Worm (Caenorhabditis elegans) whole organism, young adult: ENCODE results near the gene F40H3.2.

Source experiments
- B0261.1 ChIP-seq: sonication (generic microtip); optimal IDR thresholded peaks from 2 replicates; lab custom pipeline; 2016; ENCODE audit warnings: mild to moderate bottlenecking, missing genetic modification characterization, moderate library complexity, missing compliant biosample characterization
- F22D6.2 ChIP-seq: sonication (generic microtip); optimal IDR thresholded peaks from 2 replicates; lab custom pipeline; 2016; ENCODE audit warnings: mild to moderate bottlenecking, missing genetic modification characterization, missing compliant biosample characterization
- F37B4.10 ChIP-seq: fragments of 200-800 bp; sonication (Bioruptor generic); IDR thresholded peaks from 2 replicates; pipeline ENCODE4 v1.3.6; 2022; ENCODE audit warnings: missing genetic modification characterization, missing compliant biosample characterization
- F39B2.1 ChIP-seq: fragments of 200-800 bp; sonication (Bioruptor generic); IDR thresholded peaks from 2 replicates; pipeline ENCODE4 v1.3.6; 2022; ENCODE audit warnings: missing genetic modification reagents, missing genetic modification characterization, missing compliant biosample characterization
- F55B11.4 ChIP-seq: sonication (generic microtip); optimal IDR thresholded peaks from 2 replicates; lab custom pipeline; 2016; ENCODE audit warnings: missing compliant biosample characterization, missing genetic modification characterization, borderline replicate concordance; ENCODE audit not compliant: insufficient read depth
- F57A8.1 ChIP-seq: fragments of 200-800 bp; sonication (Bioruptor generic); optimal IDR thresholded peaks from 2 replicates; lab custom pipeline; 2018; ENCODE audit warnings: mild to moderate bottlenecking, missing genetic modification characterization, moderate library complexity, missing compliant biosample characterization
- F57C9.4 ChIP-seq: sonication (generic microtip); optimal IDR thresholded peaks from 2 replicates; lab custom pipeline; 2017; ENCODE audit warnings: mild to moderate bottlenecking, missing genetic modification characterization, missing compliant biosample characterization
- K11D2.4 ChIP-seq: fragments of 200-800 bp; sonication (Bioruptor generic); IDR thresholded peaks from 2 replicates; pipeline ENCODE4 v1.3.6; 2022; ENCODE audit warnings: missing genetic modification reagents, missing genetic modification characterization, missing compliant biosample characterization
- Y79H2A.3 ChIP-seq: fragments of 200-800 bp; sonication (Bioruptor generic); conservative IDR thresholded peaks from 2 replicates; pipeline ENCODE4 v1.3.6; 2022; ENCODE audit warnings: missing genetic modification reagents, missing genetic modification characterization, missing compliant biosample characterization
- ZK185.1 ChIP-seq: sonication (generic microtip); optimal IDR thresholded peaks from 2 replicates; lab custom pipeline; 2016; ENCODE audit warnings: mild to moderate bottlenecking, missing genetic modification characterization, missing compliant biosample characterization; ENCODE audit not compliant: poor library complexity, severe bottlenecking
- ama-1 ChIP-seq, 3 experiments: fragments of 150-350 bp in 1 of 3; sonication (generic microtip) in 2 of 3; optimal IDR thresholded peaks; 2 replicates each; lab custom pipeline; 2014 to 2018; ENCODE audit warnings: missing biosample characterization in 2 of 3, missing genetic modification characterization in 2 of 3, missing genetic modification reagents in 2 of 3
- aptf-2 ChIP-seq: fragments of 200-800 bp; sonication (Bioruptor generic); conservative IDR thresholded peaks from 2 replicates; pipeline ENCODE4 v1.3.6; 2022; ENCODE audit warnings: missing genetic modification reagents, missing genetic modification characterization, missing compliant biosample characterization
- aptf-3 ChIP-seq: fragments of 200-800 bp; sonication (Bioruptor generic); IDR thresholded peaks from 2 replicates; pipeline ENCODE4 v1.3.6; 2022; ENCODE audit warnings: missing genetic modification characterization, missing compliant biosample characterization
- athp-1 ChIP-seq: sonication (generic microtip); optimal IDR thresholded peaks from 2 replicates; lab custom pipeline; 2017; ENCODE audit warnings: mild to moderate bottlenecking, missing genetic modification characterization, missing compliant biosample characterization
- bed-2 ChIP-seq: fragments of 200-800 bp; sonication (Bioruptor generic); IDR thresholded peaks from 2 replicates; pipeline ENCODE4 v1.3.6; 2022; ENCODE audit warnings: missing genetic modification reagents, missing genetic modification characterization, missing compliant biosample characterization
- ceh-27 ChIP-seq: fragments of 200-800 bp; sonication (Bioruptor generic); optimal IDR thresholded peaks from 2 replicates; lab custom pipeline; 2018; ENCODE audit warnings: mild to moderate bottlenecking, missing genetic modification characterization, moderate library complexity, missing compliant biosample characterization
- ceh-91 ChIP-seq: fragments of 200-800 bp; sonication (Bioruptor generic); IDR thresholded peaks from 2 replicates; pipeline ENCODE4 v1.3.6; 2022; ENCODE audit warnings: missing genetic modification reagents, missing genetic modification characterization, missing compliant biosample characterization
- die-1 ChIP-seq: sonication (generic microtip); optimal IDR thresholded peaks from 2 replicates; lab custom pipeline; 2016; ENCODE audit warnings: missing genotype, mild to moderate bottlenecking, missing genetic modification characterization, missing compliant biosample characterization
- efl-1 ChIP-seq: fragments of 150-350 bp; optimal IDR thresholded peaks from 2 replicates; lab custom pipeline; 2014; ENCODE audit warnings: missing biosample characterization, missing genetic modification reagents, missing genetic modification characterization
- egl-44 ChIP-seq: fragments of 200-800 bp; sonication (Bioruptor generic); IDR thresholded peaks from 2 replicates; pipeline ENCODE4 v1.3.6; 2022; ENCODE audit warnings: missing genetic modification reagents, missing genetic modification characterization, missing compliant biosample characterization
- hmg-20 ChIP-seq: fragments of 200-800 bp; sonication (Bioruptor generic); IDR thresholded peaks from 2 replicates; pipeline ENCODE4 v1.3.6; 2022; ENCODE audit warnings: missing genetic modification reagents, missing genetic modification characterization, missing compliant biosample characterization
- lag-1 ChIP-seq: fragments of 200-800 bp; sonication (Bioruptor generic); IDR thresholded peaks from 2 replicates; pipeline ENCODE4 v1.3.6; 2022; ENCODE audit warnings: missing genetic modification reagents, missing genetic modification characterization, missing compliant biosample characterization
- let-526 ChIP-seq: fragments of 200-800 bp; sonication (Bioruptor generic); IDR thresholded peaks from 2 replicates; pipeline ENCODE4 v1.3.6; 2022; ENCODE audit warnings: missing genetic modification reagents, missing genetic modification characterization, missing compliant biosample characterization
- lin-40 ChIP-seq: sonication (generic microtip); optimal IDR thresholded peaks from 2 replicates; lab custom pipeline; 2016; ENCODE audit warnings: missing genetic modification characterization, mild to moderate bottlenecking, missing compliant biosample characterization, missing genotype, missing genetic modification reagents
- madf-6 ChIP-seq: fragments of 200-800 bp; sonication (Bioruptor generic); IDR thresholded peaks from 2 replicates; pipeline ENCODE4 v1.3.6; 2022; ENCODE audit warnings: missing genetic modification reagents, missing genetic modification characterization, missing compliant biosample characterization
- mxl-1 ChIP-seq: sonication (generic microtip); optimal IDR thresholded peaks from 2 replicates; lab custom pipeline; 2016; ENCODE audit warnings: missing genetic modification characterization, missing compliant biosample characterization
- pbrm-1 ChIP-seq: fragments of 200-800 bp; sonication (Bioruptor generic); IDR thresholded peaks from 2 replicates; pipeline ENCODE4 v1.3.6; 2022; ENCODE audit warnings: missing genetic modification reagents, missing genetic modification characterization, missing compliant biosample characterization
- pha-4 ChIP-seq: fragments of 150-350 bp; sonication (generic microtip); optimal IDR thresholded peaks from 2 replicates; lab custom pipeline; 2014; ENCODE audit warnings: missing biosample characterization, missing genetic modification reagents, missing genetic modification characterization
- repo-1 ChIP-seq: sonication (generic microtip); optimal IDR thresholded peaks from 2 replicates; lab custom pipeline; 2017; ENCODE audit warnings: mild to moderate bottlenecking, missing genetic modification characterization, missing compliant biosample characterization
- rpc-1 ChIP-seq, 2 experiments: fragments of 150-350 bp in 1 of 2; sonication (generic microtip) in 1 of 2; optimal IDR thresholded peaks; 2 replicates each; lab custom pipeline; 2014 to 2018; ENCODE audit warnings: missing biosample characterization in 1 of 2, missing genetic modification characterization in 1 of 2, missing genetic modification reagents in 1 of 2, missing genotype in 1 of 2
- sea-2 ChIP-seq: fragments of 200-800 bp; sonication (Bioruptor generic); IDR thresholded peaks from 2 replicates; pipeline ENCODE4 v1.3.6; 2022; ENCODE audit warnings: missing genetic modification characterization, missing compliant biosample characterization
- snpc-1.3 ChIP-seq: sonication (generic microtip); optimal IDR thresholded peaks from 2 replicates; lab custom pipeline; 2017; ENCODE audit warnings: missing genetic modification characterization, mild to moderate bottlenecking, missing compliant biosample characterization, antibody characterized with exemption, moderate library complexity, missing genotype, missing genetic modification reagents; ENCODE audit not compliant: insufficient read depth
- snpc-3.4 ChIP-seq: sonication (generic microtip); optimal IDR thresholded peaks from 2 replicates; lab custom pipeline; 2017; ENCODE audit warnings: missing genetic modification characterization, mild to moderate bottlenecking, missing compliant biosample characterization, antibody characterized with exemption, moderate library complexity, missing genotype, missing genetic modification reagents
- somi-1 ChIP-seq: fragments of 200-800 bp; sonication (Bioruptor generic); optimal IDR thresholded peaks from 2 replicates; lab custom pipeline; 2018; ENCODE audit warnings: mild to moderate bottlenecking, missing genetic modification characterization, missing compliant biosample characterization
- xnd-1 ChIP-seq: sonication (generic microtip); optimal IDR thresholded peaks from 2 replicates; lab custom pipeline; 2016; ENCODE audit warnings: missing genotype, missing genetic modification reagents, missing genetic modification characterization, missing compliant biosample characterization
- zfh-2 ChIP-seq: fragments of 200-800 bp; sonication (Bioruptor generic); conservative IDR thresholded peaks from 2 replicates; pipeline ENCODE4 v1.3.6; 2022; ENCODE audit warnings: missing genetic modification reagents, missing genetic modification characterization, missing compliant biosample characterization
- zim-3 ChIP-seq: sonication (generic microtip); optimal IDR thresholded peaks from 2 replicates; lab custom pipeline; 2017; ENCODE audit warnings: mild to moderate bottlenecking, missing genetic modification characterization, moderate library complexity, missing compliant biosample characterization
- ztf-18 ChIP-seq: sonication (generic microtip); optimal IDR thresholded peaks from 2 replicates; lab custom pipeline; 2016; ENCODE audit warnings: missing genotype, mild to moderate bottlenecking, missing genetic modification characterization, missing compliant biosample characterization
- ztf-28 ChIP-seq: fragments of 200-800 bp; sonication (Bioruptor generic); IDR thresholded peaks from 2 replicates; pipeline ENCODE4 v1.3.6; 2022; ENCODE audit warnings: missing genetic modification reagents, missing genetic modification characterization, missing compliant biosample characterization

Gene F40H3.2

ce11 chrII:6208116-6208515 is 34.7 kb downstream of the F40H3.2 start, which contains the start of gene daf-37:
daf-37 (minus strand) TSS chrII:6208216.
- no peak for TF ChIP-seq K11D2.4
- no peak for TF ChIP-seq ceh-91
- TF ChIP-seq pbrm-1 (GFP tag; lab: Robert Waterston, UW): no peak

DNA sequence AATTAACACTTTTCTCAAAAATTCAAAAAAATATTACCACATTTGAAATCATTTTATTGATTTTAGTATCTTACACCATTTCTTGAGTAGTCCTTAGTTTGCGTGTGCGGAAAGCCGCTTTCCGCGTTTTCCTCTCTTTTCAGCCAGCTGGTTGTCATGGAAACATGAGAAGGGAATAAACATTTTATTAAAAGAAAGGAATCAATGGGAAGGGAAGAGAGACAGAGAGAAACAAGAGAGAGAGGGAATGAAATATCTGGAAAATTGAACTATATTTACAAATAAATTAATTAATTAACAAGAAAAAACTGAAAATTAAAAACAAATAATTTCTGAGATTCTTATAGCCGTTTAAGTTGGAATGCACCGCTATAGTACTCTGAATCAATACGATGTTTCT is 45.9 kb downstream of the F40H3.2 start, which contains the start of gene mks-2:
Gene mks-2 (minus strand): TSS at position 101 of the 400 bp plus-strand sequence.
- TF ChIP-seq sea-2 (no peak), F39B2.1 (no peak), ZK185.1 (tag; lab: Kevin White, UChicago) (no peak), F55B11.4 (tag; lab: Kevin White, UChicago) (no peak), snpc-3.4 (tag; lab: Kevin White, UChicago) (no peak), pha-4 (tag; lab: Kevin White, UChicago) (no peak), efl-1 (GFP tag; lab: Kevin White, UChicago) (no peak), ztf-18 (tag; lab: Kevin White, UChicago) (no peak), F22D6.2 (tag; lab: Kevin White, UChicago) (no peak), repo-1 (no peak), rpc-1 (optimal IDR thresholded peaks at IDR 0.05; lab: Kevin White, UChicago) (no peak), rpc-1 (tag; optimal IDR thresholded peaks at IDR 0.05; lab: Kevin White, UChicago) (no peak)

- TF ChIP-seq aptf-3 (no peak), F57C9.4 (no peak), zfh-2 (GFP tag; lab: Robert Waterston, UW) (no peak), ama-1 (optimal IDR thresholded peaks at IDR 0.05; lab: Kevin White, UChicago) (no peak), ama-1 (GFP tag; optimal IDR thresholded peaks at IDR 0.05; lab: Kevin White, UChicago) (no peak), F37B4.10 (GFP tag; lab: Robert Waterston, UW) (no peak), egl-44 (GFP tag; lab: Robert Waterston, UW) (no peak), ztf-28 (GFP tag; lab: Robert Waterston, UW) (no peak), let-526 (GFP tag; lab: Robert Waterston, UW) (no peak), Y79H2A.3 (GFP tag; lab: Robert Waterston, UW) (no peak), zim-3 (tag; lab: Kevin White, UChicago) (no peak)
Observed at ce11 chrII:6221470-6221869, 48.0 kb downstream of the F40H3.2 start.

DNA sequence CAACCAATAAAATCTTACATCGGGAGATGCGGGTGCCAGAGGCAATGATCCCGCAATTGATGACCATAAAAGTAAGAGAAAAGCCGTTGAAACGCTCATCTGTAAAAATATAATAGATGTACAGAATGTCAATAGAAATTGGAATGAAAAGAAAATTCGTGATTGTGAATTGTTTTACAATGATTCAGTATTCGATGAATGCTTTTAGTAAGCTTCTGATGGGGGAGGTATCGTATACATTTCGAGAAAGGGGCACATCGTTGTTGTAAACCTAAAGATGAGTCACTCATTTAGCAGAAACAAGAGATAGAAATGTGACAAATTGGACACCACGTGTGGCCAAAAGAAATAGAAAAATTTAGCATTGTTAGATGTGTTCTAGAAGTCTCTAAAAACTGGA is 49.1 kb downstream of the F40H3.2 start, which contains the start of gene C30B5.6:
Gene C30B5.6 (minus strand): TSS at position 101 of the 400 bp plus-strand sequence.
- no peak for TF ChIP-seq F57A8.1
- TF ChIP-seq athp-1 (tag; lab: Kevin White, UChicago): no peak
- TF ChIP-seq egl-44 (GFP tag; lab: Robert Waterston, UW): no peak

ce11 chrII:6223755-6224154 is 50.3 kb downstream of the F40H3.2 start:
- TF ChIP-seq die-1: no peak
- TF ChIP-seq madf-6: no peak
- no peak for TF ChIP-seq xnd-1 (tag; lab: Kevin White, UChicago)
- no peak for TF ChIP-seq hmg-20
- TF ChIP-seq lag-1: no peak
- TF ChIP-seq ceh-27 (GFP tag; lab: Kevin White, UChicago): no peak
- TF ChIP-seq mxl-1 (tag; lab: Kevin White, UChicago): no peak
- TF ChIP-seq aptf-2: no peak
- TF ChIP-seq aptf-3: no peak
- no peak for TF ChIP-seq bed-2 (GFP tag; lab: Robert Waterston, UW)
- no peak for TF ChIP-seq F22D6.2 (tag; lab: Kevin White, UChicago)
- TF ChIP-seq snpc-1.3 (tag; lab: Kevin White, UChicago): no peak
- no peak for TF ChIP-seq somi-1 (GFP tag; lab: Kevin White, UChicago)
- no peak for TF ChIP-seq lin-40
- TF ChIP-seq B0261.1 (tag; lab: Kevin White, UChicago): no peak
